Fruit fly (Drosophila melanogaster): ENCODE results near the gene Syx17.

- no peak for TF ChIP-seq h (optimal IDR thresholded peaks at IDR 0.05)
- TF ChIP-seq psq (optimal IDR thresholded peaks at IDR 0.05) = no peak
- TF ChIP-seq insv (optimal IDR thresholded peaks at IDR 0.05) = no peak
- TF ChIP-seq Sin3A (optimal IDR thresholded peaks at IDR 0.05) = no peak
- TF ChIP-seq Myc (optimal IDR thresholded peaks at IDR 0.05) = no peak
Observed at dm6 chr3L:4401241-4401640, 2.0 kb upstream of the Syx17 start.
